Worm (Caenorhabditis elegans): Measurements from ENCODE around the gene clec-195.

The clec-195 gene

DNA sequence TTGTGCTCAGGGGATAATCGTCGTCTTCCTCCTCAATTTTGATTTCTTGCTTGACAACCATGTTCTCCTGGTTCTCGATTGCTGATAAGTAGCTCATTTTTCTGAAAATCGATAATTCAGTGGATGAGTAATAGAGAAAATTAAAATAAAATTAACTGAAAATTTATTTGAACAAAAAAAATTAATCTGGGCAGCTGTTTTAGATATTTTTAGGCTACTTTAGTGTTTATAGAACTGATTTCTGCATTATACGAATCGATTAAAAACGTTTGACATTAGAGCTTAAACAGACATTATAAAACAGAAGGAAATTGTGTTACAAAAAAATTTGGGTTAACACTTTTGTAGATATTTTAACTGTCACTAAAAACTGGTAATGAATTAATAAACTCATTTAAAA, 2.7 kb upstream of the clec-195 start, which contains the start of gene athp-3:
Gene athp-3, minus strand, starts transcription at position 101 of the 400 bp plus-strand sequence.
- TF ChIP-seq daf-19 (GFP tag; conservative IDR thresholded peaks at IDR 0.05) (no peak), ZK337.2 (GFP tag; IDR thresholded peaks at IDR 0.05) (no peak), spr-3 (GFP tag; optimal IDR thresholded peaks at IDR 0.05) (no peak), saeg-2 (GFP tag; IDR thresholded peaks at IDR 0.05) (no peak), zip-2 (tag; optimal IDR thresholded peaks at IDR 0.05) (no peak), nhr-111 (GFP tag; optimal IDR thresholded peaks at IDR 0.05) (no peak), nhr-102 (tag; optimal IDR thresholded peaks at IDR 0.05) (no peak), nhr-11 (tag; optimal IDR thresholded peaks at IDR 0.05) (no peak), ama-1 (optimal IDR thresholded peaks at IDR 0.05) (no peak), F26F4.8 (GFP tag; conservative IDR thresholded peaks at IDR 0.05) (no peak), arid-1 (GFP tag; conservative IDR thresholded peaks at IDR 0.05) (no peak), daf-8 (GFP tag; IDR thresholded peaks at IDR 0.05) (no peak), aly-2 (tag; optimal IDR thresholded peaks at IDR 0.05) (no peak), T26A8.4 (GFP tag; IDR thresholded peaks at IDR 0.05) (no peak)

DNA sequence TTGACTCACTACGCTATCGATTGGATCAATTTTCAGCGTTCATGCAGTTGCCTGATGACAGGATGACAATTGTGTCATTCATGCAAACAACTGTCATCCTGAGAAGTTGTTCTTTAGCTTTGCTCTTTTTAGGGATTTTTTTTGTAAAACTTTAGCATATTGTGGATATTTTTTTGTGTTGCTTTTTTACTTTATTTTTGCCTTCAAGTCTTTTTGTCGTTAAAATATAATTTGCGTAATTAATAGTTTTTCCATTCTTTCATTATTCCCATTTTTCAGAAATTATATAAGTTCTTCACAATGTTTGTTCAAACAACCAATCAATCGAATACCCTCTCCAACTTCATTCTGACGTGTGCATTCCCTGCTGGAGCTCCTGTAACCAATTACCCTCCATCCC, 5.0 kb downstream of the clec-195 start, which contains the start of gene Y116A8C.20:
Gene Y116A8C.20, plus strand, starts transcription at position 301 of the 400 bp plus-strand sequence.
- TF ChIP-seq D1046.2 (GFP tag; IDR thresholded peaks at IDR 0.05): no peak
- TF ChIP-seq nhr-48 (tag; optimal IDR thresholded peaks at IDR 0.05): no peak
- TF ChIP-seq ceh-28 (tag; optimal IDR thresholded peaks at IDR 0.05): no peak
- no peak for TF ChIP-seq spr-3 (GFP tag; optimal IDR thresholded peaks at IDR 0.05)
- TF ChIP-seq lin-38 (GFP tag; IDR thresholded peaks at IDR 0.05): no peak
- no peak for TF ChIP-seq zfp-3 (GFP tag; conservative IDR thresholded peaks at IDR 0.05)
- TF ChIP-seq lin-1 (GFP tag; IDR thresholded peaks at IDR 0.05): no peak
- TF ChIP-seq fkh-10 (GFP tag; optimal IDR thresholded peaks at IDR 0.05): no peak
- no peak for TF ChIP-seq attf-4 (tag; optimal IDR thresholded peaks at IDR 0.05)

DNA sequence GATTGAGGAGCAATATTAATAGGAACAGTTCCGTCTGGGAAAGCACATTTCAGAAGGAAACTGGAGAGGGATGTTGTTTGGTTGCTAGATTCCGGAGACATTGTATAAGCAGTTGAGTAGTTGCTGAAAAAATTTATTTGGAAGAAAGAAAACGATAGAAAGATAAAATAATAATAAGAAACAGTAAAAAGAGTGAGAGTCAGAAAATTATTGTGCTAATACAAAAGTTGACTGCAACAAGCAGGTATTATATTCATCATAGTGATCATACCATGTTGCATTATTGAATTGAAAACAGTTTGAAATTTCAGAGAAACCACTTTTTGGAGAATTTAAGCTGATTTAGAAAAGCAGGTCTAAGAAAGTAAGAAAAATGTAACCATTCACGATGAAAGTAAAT, 6.0 kb downstream of the clec-195 start, which contains the start of gene Y116A8C.19:
Gene Y116A8C.19, minus strand, starts transcription at position 101 of the 400 bp plus-strand sequence.
- TF ChIP-seq arid-1 (GFP tag; conservative IDR thresholded peaks at IDR 0.05) (no peak), madf-9 (GFP tag; conservative IDR thresholded peaks at IDR 0.05) (no peak), unc-62 (GFP tag; optimal IDR thresholded peaks at IDR 0.05 in 1 of 2) (peak in 1 of 2 experiments; percentile 62), unc-62 (tag; optimal IDR thresholded peaks at IDR 0.05) (no peak)

DNA sequence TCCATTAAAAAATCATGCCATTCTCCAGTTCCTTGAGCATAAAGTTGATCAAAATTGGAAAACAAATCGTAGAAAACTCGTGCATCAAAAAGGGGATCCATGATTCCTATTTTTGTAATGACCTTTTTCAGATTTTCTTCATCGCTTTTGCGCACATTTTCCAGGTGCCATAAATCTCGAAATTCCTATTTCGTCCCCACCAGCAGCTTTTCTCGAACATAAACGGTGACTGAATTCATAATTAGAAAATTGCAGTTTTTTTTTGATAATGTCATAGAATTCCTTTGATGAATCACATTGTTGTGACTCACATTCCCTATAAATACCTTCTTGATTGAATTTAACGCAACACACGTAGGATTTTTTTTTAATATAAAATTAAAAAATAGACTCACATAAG, 15.1 kb downstream of the clec-195 start, which contains the start of gene nhr-229:
Gene nhr-229, minus strand, starts transcription at position 101 of the 400 bp plus-strand sequence.
- TF ChIP-seq spr-1 (tag; optimal IDR thresholded peaks at IDR 0.05) (no peak), nhr-76 (tag; optimal IDR thresholded peaks at IDR 0.05) (no peak), tag-97 (GFP tag; IDR thresholded peaks at IDR 0.05) (no peak), Y75B8A.6 (GFP tag; IDR thresholded peaks at IDR 0.05) (no peak), T26A8.4 (GFP tag; IDR thresholded peaks at IDR 0.05) (no peak), gei-8 (GFP tag; optimal IDR thresholded peaks at IDR 0.05) (no peak), ZK337.2 (GFP tag; IDR thresholded peaks at IDR 0.05) (no peak), ZK546.5 (tag; optimal IDR thresholded peaks at IDR 0.05) (no peak)

DNA sequence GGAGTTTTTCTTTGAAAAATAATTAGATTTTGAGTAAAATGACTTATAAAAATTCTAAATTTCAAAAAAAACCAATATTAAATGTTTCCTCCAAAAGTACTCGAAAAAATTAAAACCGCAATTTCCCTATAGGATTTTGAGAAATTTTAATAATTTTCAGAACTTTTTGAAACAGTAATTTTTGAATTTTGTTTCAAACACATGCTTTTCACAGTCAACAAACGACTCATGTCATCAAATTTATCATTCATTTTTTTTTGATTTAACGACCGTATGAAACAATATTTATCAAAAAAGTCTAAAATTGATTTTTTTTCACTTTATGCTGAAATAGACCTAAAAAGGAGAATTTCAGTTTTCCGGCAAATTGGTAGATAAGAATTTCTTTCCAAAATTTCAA, 19.0 kb downstream of the clec-195 start:
- TF ChIP-seq snpc-1.2 (GFP tag; IDR thresholded peaks at IDR 0.05): peak; percentile 72
- no peak for TF ChIP-seq cey-2 (tag; optimal IDR thresholded peaks at IDR 0.05; ENCODE audit: borderline replicate concordance, insufficient read depth)

DNA sequence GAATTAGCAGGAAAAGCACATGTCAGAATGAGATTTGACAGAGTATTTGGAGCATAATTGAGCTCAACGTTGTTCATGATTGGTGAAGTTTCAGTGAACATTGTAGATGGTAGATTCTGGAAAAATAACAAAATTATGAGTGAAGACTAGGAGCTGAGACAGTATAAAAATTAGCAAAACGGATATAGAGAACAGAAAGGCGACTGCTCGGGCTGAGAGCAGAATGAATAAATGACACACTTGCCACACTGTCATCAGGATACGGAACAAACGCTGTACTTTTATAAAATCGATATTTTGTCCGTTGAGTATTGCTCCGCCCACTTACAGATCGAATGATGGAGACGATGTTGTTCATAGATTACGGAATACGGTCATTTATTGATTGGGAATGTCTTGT, 20.6 kb downstream of the clec-195 start, which contains the start of gene dct-13:
Gene dct-13, minus strand, starts transcription at position 101 of the 400 bp plus-strand sequence.
- TF ChIP-seq nhr-42 (GFP tag; IDR thresholded peaks at IDR 0.05) (no peak), zfp-3 (GFP tag; conservative IDR thresholded peaks at IDR 0.05) (no peak), php-3 (GFP tag; IDR thresholded peaks at IDR 0.05) (no peak), duxl-1 (tag; optimal IDR thresholded peaks at IDR 0.05; ENCODE audit: poor library complexity) (no peak), nhr-11 (tag; optimal IDR thresholded peaks at IDR 0.05) (no peak), zfp-2 (tag; optimal IDR thresholded peaks at IDR 0.05) (no peak), ZK337.2 (GFP tag; IDR thresholded peaks at IDR 0.05) (no peak), nhr-6 (tag; optimal IDR thresholded peaks at IDR 0.05) (no peak), nhr-10 (tag; optimal IDR thresholded peaks at IDR 0.05) (no peak), ceh-28 (tag; optimal IDR thresholded peaks at IDR 0.05) (no peak), Y75B8A.6 (GFP tag; IDR thresholded peaks at IDR 0.05) (no peak), Y5F2A.4 (GFP tag; optimal IDR thresholded peaks at IDR 0.05) (no peak), madf-9 (GFP tag; conservative IDR thresholded peaks at IDR 0.05) (no peak), sdz-12 (GFP tag; optimal IDR thresholded peaks at IDR 0.05) (no peak)

Data from whole organism, L4 larva.